Worm (Caenorhabditis elegans) whole organism, young adult: ENCODE data around the gene tin-9.1.

Source experiments
- B0019.2 ChIP-seq: fragments of 200-800 bp; sonication (Bioruptor generic); conservative IDR thresholded peaks from 2 replicates; pipeline ENCODE4 v1.3.6; 2022; ENCODE audit warnings: missing genetic modification reagents, missing genetic modification characterization, missing compliant biosample characterization
- B0035.1 ChIP-seq: sonication (generic microtip); optimal IDR thresholded peaks from 2 replicates; lab custom pipeline; 2016; ENCODE audit warnings: missing genetic modification characterization, mild to moderate bottlenecking, missing compliant biosample characterization, missing genotype, missing genetic modification reagents
- C06A6.2 ChIP-seq: fragments of 200-800 bp; sonication (Bioruptor generic); conservative IDR thresholded peaks from 2 replicates; pipeline ENCODE4 v1.3.6; 2022; ENCODE audit warnings: missing genetic modification characterization, missing compliant biosample characterization
- D2030.7 ChIP-seq: fragments of 200-800 bp; sonication (Bioruptor generic); IDR thresholded peaks from 2 replicates; pipeline ENCODE4 v1.3.6; 2022; ENCODE audit warnings: missing genetic modification reagents, missing genetic modification characterization, missing compliant biosample characterization
- F22D6.2 ChIP-seq: sonication (generic microtip); optimal IDR thresholded peaks from 2 replicates; lab custom pipeline; 2016; ENCODE audit warnings: mild to moderate bottlenecking, missing genetic modification characterization, missing compliant biosample characterization
- F23B12.7 ChIP-seq: sonication (generic microtip); optimal IDR thresholded peaks from 2 replicates; lab custom pipeline; 2017; ENCODE audit warnings: missing genetic modification characterization, mild to moderate bottlenecking, missing compliant biosample characterization, antibody characterized with exemption, moderate library complexity; ENCODE audit not compliant: insufficient read depth
- F39B2.1 ChIP-seq: fragments of 200-800 bp; sonication (Bioruptor generic); IDR thresholded peaks from 2 replicates; pipeline ENCODE4 v1.3.6; 2022; ENCODE audit warnings: missing genetic modification reagents, missing genetic modification characterization, missing compliant biosample characterization
- F52B5.7 ChIP-seq: sonication (generic microtip); optimal IDR thresholded peaks from 2 replicates; lab custom pipeline; 2016; ENCODE audit warnings: mild to moderate bottlenecking, missing genetic modification characterization, missing compliant biosample characterization
- F57C9.4 ChIP-seq: sonication (generic microtip); optimal IDR thresholded peaks from 2 replicates; lab custom pipeline; 2017; ENCODE audit warnings: mild to moderate bottlenecking, missing genetic modification characterization, missing compliant biosample characterization
- K12H6.12 ChIP-seq: fragments of 200-800 bp; sonication (Bioruptor generic); optimal IDR thresholded peaks from 2 replicates; lab custom pipeline; 2018; ENCODE audit warnings: mild to moderate bottlenecking, missing genetic modification characterization, missing compliant biosample characterization
- Y95B8A.8 ChIP-seq: fragments of 200-800 bp; sonication (Bioruptor generic); IDR thresholded peaks from 2 replicates; pipeline ENCODE4 v1.3.6; 2022; ENCODE audit warnings: missing genetic modification reagents, missing genetic modification characterization, missing compliant biosample characterization
- ZK185.1 ChIP-seq: sonication (generic microtip); optimal IDR thresholded peaks from 2 replicates; lab custom pipeline; 2016; ENCODE audit warnings: mild to moderate bottlenecking, missing genetic modification characterization, missing compliant biosample characterization; ENCODE audit not compliant: poor library complexity, severe bottlenecking
- ama-1 ChIP-seq, 3 experiments: fragments of 150-350 bp in 1 of 3; sonication (generic microtip) in 2 of 3; optimal IDR thresholded peaks; 2 replicates each; lab custom pipeline; 2014 to 2018; ENCODE audit warnings: missing biosample characterization in 2 of 3, missing genetic modification characterization in 2 of 3, missing genetic modification reagents in 2 of 3
- aptf-3 ChIP-seq: fragments of 200-800 bp; sonication (Bioruptor generic); IDR thresholded peaks from 2 replicates; pipeline ENCODE4 v1.3.6; 2022; ENCODE audit warnings: missing genetic modification characterization, missing compliant biosample characterization
- atf-7 ChIP-seq: sonication (generic microtip); optimal IDR thresholded peaks from 2 replicates; lab custom pipeline; 2017; ENCODE audit warnings: mild to moderate bottlenecking, missing genetic modification characterization, missing compliant biosample characterization
- athp-1 ChIP-seq: sonication (generic microtip); optimal IDR thresholded peaks from 2 replicates; lab custom pipeline; 2017; ENCODE audit warnings: mild to moderate bottlenecking, missing genetic modification characterization, missing compliant biosample characterization
- attf-6 ChIP-seq: fragments of 200-800 bp; sonication (Bioruptor generic); IDR thresholded peaks from 2 replicates; pipeline ENCODE4 v1.3.6; 2022; ENCODE audit warnings: missing genetic modification reagents, missing genetic modification characterization, missing compliant biosample characterization
- bed-1 ChIP-seq: fragments of 200-800 bp; sonication (Bioruptor generic); IDR thresholded peaks from 2 replicates; pipeline ENCODE4 v1.3.6; 2022; ENCODE audit warnings: missing genetic modification reagents, missing genetic modification characterization, missing compliant biosample characterization
- bed-2 ChIP-seq: fragments of 200-800 bp; sonication (Bioruptor generic); IDR thresholded peaks from 2 replicates; pipeline ENCODE4 v1.3.6; 2022; ENCODE audit warnings: missing genetic modification reagents, missing genetic modification characterization, missing compliant biosample characterization
- cebp-2 ChIP-seq: fragments of 200-800 bp; sonication (Bioruptor generic); IDR thresholded peaks from 2 replicates; pipeline ENCODE4 v1.3.6; 2022; ENCODE audit warnings: missing genetic modification characterization, missing compliant biosample characterization
- ceh-40 ChIP-seq: fragments of 200-800 bp; sonication (Bioruptor generic); IDR thresholded peaks from 2 replicates; pipeline ENCODE4 v1.3.6; 2022; ENCODE audit warnings: missing genetic modification characterization, missing compliant biosample characterization
- ceh-58 ChIP-seq: fragments of 200-800 bp; sonication (Bioruptor generic); IDR thresholded peaks from 2 replicates; pipeline ENCODE4 v1.3.6; 2022; ENCODE audit warnings: missing genetic modification characterization, missing compliant biosample characterization
- ceh-79 ChIP-seq: sonication (generic microtip); optimal IDR thresholded peaks from 2 replicates; lab custom pipeline; 2017; ENCODE audit warnings: mild to moderate bottlenecking, missing genetic modification characterization, missing compliant biosample characterization
- ceh-91 ChIP-seq: fragments of 200-800 bp; sonication (Bioruptor generic); IDR thresholded peaks from 2 replicates; pipeline ENCODE4 v1.3.6; 2022; ENCODE audit warnings: missing genetic modification reagents, missing genetic modification characterization, missing compliant biosample characterization
- chd-7 ChIP-seq: sonication (generic microtip); optimal IDR thresholded peaks from 2 replicates; lab custom pipeline; 2016; ENCODE audit warnings: mild to moderate bottlenecking, missing genetic modification characterization, moderate library complexity, missing compliant biosample characterization
- dpff-1 ChIP-seq: sonication (generic microtip); optimal IDR thresholded peaks from 2 replicates; lab custom pipeline; 2017; ENCODE audit warnings: mild to moderate bottlenecking, missing genetic modification characterization, missing compliant biosample characterization
- ekl-4 ChIP-seq: fragments of 200-800 bp; sonication (Bioruptor generic); IDR thresholded peaks from 2 replicates; pipeline ENCODE4 v1.3.6; 2022; ENCODE audit warnings: missing genetic modification reagents, missing genetic modification characterization, missing compliant biosample characterization
- ets-4 ChIP-seq: fragments of 200-800 bp; sonication (Bioruptor generic); optimal IDR thresholded peaks from 2 replicates; lab custom pipeline; 2018; ENCODE audit warnings: mild to moderate bottlenecking, missing genetic modification characterization, missing compliant biosample characterization
- hlh-12 ChIP-seq: sonication (generic microtip); optimal IDR thresholded peaks from 2 replicates; lab custom pipeline; 2016; ENCODE audit warnings: missing genetic modification characterization, missing compliant biosample characterization
- hlh-26 ChIP-seq: fragments of 200-800 bp; sonication (Bioruptor generic); conservative IDR thresholded peaks from 2 replicates; pipeline ENCODE4 v1.3.6; 2022; ENCODE audit warnings: missing genetic modification reagents, missing genetic modification characterization, missing compliant biosample characterization
- hmg-1.2 ChIP-seq: fragments of 200-800 bp; sonication (Bioruptor generic); IDR thresholded peaks from 2 replicates; pipeline ENCODE4 v1.3.6; 2022; ENCODE audit warnings: missing genetic modification reagents, missing genetic modification characterization, missing compliant biosample characterization
- hmg-20 ChIP-seq: fragments of 200-800 bp; sonication (Bioruptor generic); IDR thresholded peaks from 2 replicates; pipeline ENCODE4 v1.3.6; 2022; ENCODE audit warnings: missing genetic modification reagents, missing genetic modification characterization, missing compliant biosample characterization
- hsf-1 ChIP-seq: fragments of 200-800 bp; sonication (Bioruptor generic); IDR thresholded peaks from 2 replicates; pipeline ENCODE4 v1.3.6; 2022; ENCODE audit warnings: missing genetic modification reagents, missing genetic modification characterization, missing compliant biosample characterization
- let-607 ChIP-seq, 2 experiments: fragments of 200-800 bp in 1 of 2; sonication (Bioruptor generic) in 1 of 2; sonication (generic microtip) in 1 of 2; optimal IDR thresholded peaks; 2 replicates each; lab custom pipeline; 2016 to 2018; ENCODE audit warnings: mild to moderate bottlenecking in 2 of 2, missing compliant biosample characterization in 2 of 2, missing genetic modification characterization in 2 of 2, moderate library complexity in 2 of 2, missing genotype in 1 of 2
- mxl-1 ChIP-seq: sonication (generic microtip); optimal IDR thresholded peaks from 2 replicates; lab custom pipeline; 2016; ENCODE audit warnings: missing genetic modification characterization, missing compliant biosample characterization
- nfya-1 ChIP-seq: sonication (generic microtip); optimal IDR thresholded peaks from 2 replicates; lab custom pipeline; 2017; ENCODE audit warnings: antibody characterized with exemption, missing compliant biosample characterization, missing genetic modification characterization, borderline replicate concordance; ENCODE audit not compliant: insufficient read depth
- nfyb-1 ChIP-seq: fragments of 200-800 bp; sonication (Bioruptor generic); IDR thresholded peaks from 2 replicates; pipeline ENCODE4 v1.3.6; 2022; ENCODE audit warnings: missing genetic modification reagents, missing genetic modification characterization, missing compliant biosample characterization
- nhr-179 ChIP-seq: sonication (generic microtip); optimal IDR thresholded peaks from 2 replicates; lab custom pipeline; 2016; ENCODE audit warnings: mild to moderate bottlenecking, missing genetic modification characterization, missing compliant biosample characterization
- nhr-90 ChIP-seq: sonication (generic microtip); optimal IDR thresholded peaks from 2 replicates; lab custom pipeline; 2016; ENCODE audit warnings: missing genotype, mild to moderate bottlenecking, missing genetic modification characterization, missing compliant biosample characterization
- pbrm-1 ChIP-seq: fragments of 200-800 bp; sonication (Bioruptor generic); IDR thresholded peaks from 2 replicates; pipeline ENCODE4 v1.3.6; 2022; ENCODE audit warnings: missing genetic modification reagents, missing genetic modification characterization, missing compliant biosample characterization
- pha-4 ChIP-seq: fragments of 150-350 bp; sonication (generic microtip); optimal IDR thresholded peaks from 2 replicates; lab custom pipeline; 2014; ENCODE audit warnings: missing biosample characterization, missing genetic modification reagents, missing genetic modification characterization
- rec-8 ChIP-seq, 2 experiments: sonication (generic microtip); optimal IDR thresholded peaks; 2 replicates each; lab custom pipeline; 2016; ENCODE audit warnings: mild to moderate bottlenecking in 2 of 2, missing genetic modification characterization in 2 of 2, missing genetic modification reagents in 2 of 2, missing genotype in 2 of 2, missing biosample characterization in 1 of 2, missing compliant biosample characterization in 1 of 2, moderate library complexity in 1 of 2
- sdz-38 ChIP-seq: sonication (generic microtip); optimal IDR thresholded peaks from 2 replicates; lab custom pipeline; 2016; ENCODE audit warnings: missing genotype, missing genetic modification characterization, missing compliant biosample characterization
- snpc-1.1 ChIP-seq: sonication (generic microtip); optimal IDR thresholded peaks from 2 replicates; lab custom pipeline; 2017; ENCODE audit warnings: missing genetic modification characterization, mild to moderate bottlenecking, missing compliant biosample characterization, antibody characterized with exemption, moderate library complexity, missing genotype, missing genetic modification reagents; ENCODE audit not compliant: insufficient read depth
- snpc-1.3 ChIP-seq: sonication (generic microtip); optimal IDR thresholded peaks from 2 replicates; lab custom pipeline; 2017; ENCODE audit warnings: missing genetic modification characterization, mild to moderate bottlenecking, missing compliant biosample characterization, antibody characterized with exemption, moderate library complexity, missing genotype, missing genetic modification reagents; ENCODE audit not compliant: insufficient read depth
- somi-1 ChIP-seq: fragments of 200-800 bp; sonication (Bioruptor generic); optimal IDR thresholded peaks from 2 replicates; lab custom pipeline; 2018; ENCODE audit warnings: mild to moderate bottlenecking, missing genetic modification characterization, missing compliant biosample characterization
- ztf-18 ChIP-seq: sonication (generic microtip); optimal IDR thresholded peaks from 2 replicates; lab custom pipeline; 2016; ENCODE audit warnings: missing genotype, mild to moderate bottlenecking, missing genetic modification characterization, missing compliant biosample characterization
- ztf-3 ChIP-seq: fragments of 200-800 bp; sonication (Bioruptor generic); optimal IDR thresholded peaks from 2 replicates; lab custom pipeline; 2018; ENCODE audit warnings: mild to moderate bottlenecking, missing genetic modification characterization, missing compliant biosample characterization

tin-9.1 gene

ce11 chrIV:7084632-7085160 is 40.3 kb upstream of the tin-9.1 start, which contains the start of gene rps-4 (continued):
- peak; percentile 64 for TF ChIP-seq D2030.7 (GFP tag; lab: Robert Waterston, UW)
- TF ChIP-seq ama-1 (optimal IDR thresholded peaks at IDR 0.05; lab: Kevin White, UChicago), result no peak
- no peak for TF ChIP-seq ama-1 (GFP tag; optimal IDR thresholded peaks at IDR 0.05; lab: Kevin White, UChicago)
- peak; percentile 42 for TF ChIP-seq athp-1 (tag; lab: Kevin White, UChicago)
- TF ChIP-seq attf-6 (GFP tag; lab: Robert Waterston, UW), result no peak
- peak; percentile 81 for TF ChIP-seq snpc-1.3 (tag; lab: Kevin White, UChicago)
- peak; percentile 77 for TF ChIP-seq ZK185.1 (tag; lab: Kevin White, UChicago)
- TF ChIP-seq ceh-91, result peak; percentile 71
- no peak for TF ChIP-seq nhr-179 (tag; lab: Kevin White, UChicago)
- TF ChIP-seq F52B5.7 (tag; lab: Kevin White, UChicago), result no peak
- no peak for TF ChIP-seq ets-4
- TF ChIP-seq atf-7 (tag; lab: Kevin White, UChicago), result no peak
- peak; percentile 24; the same call in 1 of the 2 replicates for TF ChIP-seq ekl-4 (GFP tag; lab: Robert Waterston, UW)
- TF ChIP-seq B0019.2, result no peak
- no peak for TF ChIP-seq B0035.1 (tag; lab: Kevin White, UChicago)
- TF ChIP-seq hsf-1 (GFP tag; lab: Robert Waterston, UW), result no peak
- TF ChIP-seq ceh-58, result no peak
- 0 out of 2 replicates have a peak, but pooled peaks have one; percentile 33 for TF ChIP-seq C06A6.2 (GFP tag; lab: Robert Waterston, UW)
- no peak for TF ChIP-seq F39B2.1 (GFP tag; lab: Robert Waterston, UW)
- no peak for TF ChIP-seq nhr-90 (tag; lab: Kevin White, UChicago)
- no peak for TF ChIP-seq hlh-12 (tag; lab: Kevin White, UChicago)
- TF ChIP-seq ceh-79 (tag; lab: Kevin White, UChicago), result no peak
- TF ChIP-seq bed-2 (GFP tag; lab: Robert Waterston, UW), result no peak
- peak; percentile 61 for TF ChIP-seq hmg-1.2 (GFP tag; lab: Robert Waterston, UW)
- no peak for TF ChIP-seq hmg-20 (GFP tag; lab: Robert Waterston, UW)
- no peak for TF ChIP-seq aptf-3
- TF ChIP-seq pbrm-1 (GFP tag; lab: Robert Waterston, UW), result peak; percentile 79
- TF ChIP-seq ceh-40 (GFP tag; lab: Robert Waterston, UW), result no peak
- no peak for TF ChIP-seq rec-8 (tag; optimal IDR thresholded peaks at IDR 0.05; lab: Kevin White, UChicago)
- no peak for TF ChIP-seq cebp-2 (GFP tag; lab: Robert Waterston, UW)
- no peak for TF ChIP-seq Y95B8A.8 (GFP tag; lab: Robert Waterston, UW)
- TF ChIP-seq nfya-1 (tag; lab: Kevin White, UChicago), result no peak
- peak; percentile 14 for TF ChIP-seq snpc-1.1 (tag; lab: Kevin White, UChicago)
- TF ChIP-seq dpff-1 (tag; lab: Kevin White, UChicago), result no peak
- no peak for TF ChIP-seq bed-1
- no peak for TF ChIP-seq F57C9.4 (tag; lab: Kevin White, UChicago)
- no peak for TF ChIP-seq hlh-26
- TF ChIP-seq F22D6.2 (tag; lab: Kevin White, UChicago), result no peak
- TF ChIP-seq sdz-38 (tag; lab: Kevin White, UChicago), result no peak
- TF ChIP-seq mxl-1 (tag; lab: Kevin White, UChicago), result no peak
- TF ChIP-seq chd-7 (tag; lab: Kevin White, UChicago), result no peak
- TF ChIP-seq somi-1 (GFP tag; lab: Kevin White, UChicago), result peak; percentile 24
- no peak for TF ChIP-seq ztf-3 (GFP tag; lab: Kevin White, UChicago)
- peak; percentile 52 to 90 for TF ChIP-seq let-607 (tag; optimal IDR thresholded peaks at IDR 0.05; lab: Kevin White, UChicago)
- TF ChIP-seq ztf-18 (tag; lab: Kevin White, UChicago), result peak; percentile 84
- TF ChIP-seq K12H6.12 (tag; lab: Kevin White, UChicago), result peak; percentile 61
- TF ChIP-seq pha-4 (tag; lab: Kevin White, UChicago), result peak; percentile 50
- TF ChIP-seq F23B12.7, result peak; percentile 90
- TF ChIP-seq nfyb-1 (GFP tag; lab: Robert Waterston, UW), result peak; percentile 82
